Worm (Caenorhabditis elegans) whole organism, young adult: ENCODE measurements around the gene K09E4.1.

Source experiments
- F57C9.4 ChIP-seq: sonication (generic microtip); optimal IDR thresholded peaks from 2 replicates; lab custom pipeline; 2017; ENCODE audit warnings: mild to moderate bottlenecking, missing genetic modification characterization, missing compliant biosample characterization
- ceh-79 ChIP-seq: sonication (generic microtip); optimal IDR thresholded peaks from 2 replicates; lab custom pipeline; 2017; ENCODE audit warnings: mild to moderate bottlenecking, missing genetic modification characterization, missing compliant biosample characterization

ce11 chrII:14089796-14090372, 47.8 kb upstream of the K09E4.1 start:
- no peak for TF ChIP-seq ceh-79 (tag; lab: Kevin White, UChicago)
- TF ChIP-seq F57C9.4 (tag; lab: Kevin White, UChicago) = no peak
